Worm (Caenorhabditis elegans) whole organism, L4/young adult: Measurements from ENCODE around the gene str-255.

Experiments
- W03F9.2 ChIP-seq: fragments of 150-350 bp; optimal IDR thresholded peaks from 2 replicates; lab custom pipeline; 2014; ENCODE audit warnings: missing biosample characterization, missing genetic modification characterization
- dao-5 ChIP-seq: sonication (generic microtip); optimal IDR thresholded peaks from 2 replicates; lab custom pipeline; 2016; ENCODE audit warnings: missing genotype, missing genetic modification characterization, moderate library complexity, missing compliant biosample characterization
- him-1 ChIP-seq: sonication (generic microtip); optimal IDR thresholded peaks from 2 replicates; lab custom pipeline; 2016; ENCODE audit warnings: missing genotype, missing genetic modification reagents, missing genetic modification characterization, missing compliant biosample characterization

- TF ChIP-seq dao-5: no peak
- no peak for TF ChIP-seq W03F9.2 (tag; lab: Kevin White, UChicago)
- no peak for TF ChIP-seq him-1
Observed at ce11 chrV:2163735-2164134, at the start of gene str-255.
